Worm (Caenorhabditis elegans): ENCODE results near the gene chhy-1.

The chhy-1 gene

ce11 chrII:8623396-8623795, 6.0 kb upstream of the chhy-1 start, which contains the start of gene T22C8.4:
TSS of gene T22C8.4 (minus strand) at chrII:8623496.
- TF ChIP-seq cog-1 (tag; optimal IDR thresholded peaks at IDR 0.05) (no peak), tab-1 (GFP tag; IDR thresholded peaks at IDR 0.05) (no peak), ztf-29 (GFP tag; IDR thresholded peaks at IDR 0.05) (no peak), T22C8.4 (GFP tag; IDR thresholded peaks at IDR 0.05) (no peak), ztf-23 (GFP tag; IDR thresholded peaks at IDR 0.05) (no peak), ref-1 (GFP tag; conservative IDR thresholded peaks at IDR 0.05) (no peak)

- TF ChIP-seq ztf-23 (GFP tag; IDR thresholded peaks at IDR 0.05) (no peak), klf-2 (GFP tag; conservative IDR thresholded peaks at IDR 0.05) (no peak), ztf-29 (GFP tag; IDR thresholded peaks at IDR 0.05) (no peak), cog-1 (tag; optimal IDR thresholded peaks at IDR 0.05) (no peak), ref-1 (GFP tag; conservative IDR thresholded peaks at IDR 0.05) (no peak), med-1 (GFP tag; optimal IDR thresholded peaks at IDR 0.05; ENCODE audit: insufficient read depth) (no peak), tab-1 (GFP tag; IDR thresholded peaks at IDR 0.05) (no peak), flt-1 (GFP tag; IDR thresholded peaks at IDR 0.05) (no peak)
Measured at ce11 chrII:8621883-8622282, 4.5 kb upstream of the chhy-1 start, which contains the start of gene T22C8.3. TSS of gene T22C8.3 (minus strand) at chrII:8621983.

- TF ChIP-seq cog-1 (tag; optimal IDR thresholded peaks at IDR 0.05) (no peak), T22C8.4 (GFP tag; IDR thresholded peaks at IDR 0.05) (no peak), med-1 (GFP tag; optimal IDR thresholded peaks at IDR 0.05; ENCODE audit: insufficient read depth) (no peak), ztf-23 (GFP tag; IDR thresholded peaks at IDR 0.05) (no peak), flt-1 (GFP tag; IDR thresholded peaks at IDR 0.05) (no peak), klf-2 (GFP tag; conservative IDR thresholded peaks at IDR 0.05) (no peak), ref-1 (GFP tag; conservative IDR thresholded peaks at IDR 0.05) (no peak), tab-1 (GFP tag; IDR thresholded peaks at IDR 0.05) (no peak), ztf-29 (GFP tag; IDR thresholded peaks at IDR 0.05) (no peak)
Measured at ce11 chrII:8616155-8616554, 1.3 kb downstream of the chhy-1 start.

ce11 chrII:8612470-8612869, 4.9 kb downstream of the chhy-1 start, which contains the start of gene T22C8.1:
TSS of gene T22C8.1 (plus strand) at chrII:8612770.
- TF ChIP-seq klf-2 (GFP tag; conservative IDR thresholded peaks at IDR 0.05) = no peak
- TF ChIP-seq med-1 (GFP tag; optimal IDR thresholded peaks at IDR 0.05; ENCODE audit: insufficient read depth) = no peak
- no peak for TF ChIP-seq ref-1 (GFP tag; conservative IDR thresholded peaks at IDR 0.05)
- no peak for TF ChIP-seq ztf-23 (GFP tag; IDR thresholded peaks at IDR 0.05)
- no peak for TF ChIP-seq tab-1 (GFP tag; IDR thresholded peaks at IDR 0.05)
- no peak for TF ChIP-seq ztf-29 (GFP tag; IDR thresholded peaks at IDR 0.05)
- TF ChIP-seq T22C8.4 (GFP tag; IDR thresholded peaks at IDR 0.05) = no peak
- TF ChIP-seq flt-1 (GFP tag; IDR thresholded peaks at IDR 0.05) = no peak
- TF ChIP-seq cog-1 (tag; optimal IDR thresholded peaks at IDR 0.05) = no peak

ce11 chrII:8611330-8611729, 6.1 kb downstream of the chhy-1 start:
- TF ChIP-seq med-1 (GFP tag; optimal IDR thresholded peaks at IDR 0.05; ENCODE audit: insufficient read depth) (no peak), T22C8.4 (GFP tag; IDR thresholded peaks at IDR 0.05) (no peak), klf-2 (GFP tag; conservative IDR thresholded peaks at IDR 0.05) (no peak), ztf-29 (GFP tag; IDR thresholded peaks at IDR 0.05) (no peak), ztf-23 (GFP tag; IDR thresholded peaks at IDR 0.05) (no peak), cog-1 (tag; optimal IDR thresholded peaks at IDR 0.05) (no peak), tab-1 (GFP tag; IDR thresholded peaks at IDR 0.05) (no peak), flt-1 (GFP tag; IDR thresholded peaks at IDR 0.05) (no peak), ref-1 (GFP tag; conservative IDR thresholded peaks at IDR 0.05) (no peak)

ce11 chrII:8610585-8610984, 6.8 kb downstream of the chhy-1 start:
- no peak for TF ChIP-seq tab-1 (GFP tag; IDR thresholded peaks at IDR 0.05)
- no peak for TF ChIP-seq cog-1 (tag; optimal IDR thresholded peaks at IDR 0.05)

ce11 chrII:8610085-8610484, 7.3 kb downstream of the chhy-1 start, which contains the start of gene F28C6.9:
TSS of gene F28C6.9 (minus strand) at chrII:8610185.
- TF ChIP-seq ztf-23 (GFP tag; IDR thresholded peaks at IDR 0.05) (no peak), T22C8.4 (GFP tag; IDR thresholded peaks at IDR 0.05) (no peak), klf-2 (GFP tag; conservative IDR thresholded peaks at IDR 0.05) (no peak), tab-1 (GFP tag; IDR thresholded peaks at IDR 0.05) (no peak)

ce11 chrII:8607662-8608061, 9.8 kb downstream of the chhy-1 start, which contains the start of gene F28C6.10:
TSS of gene F28C6.10 (plus strand) at chrII:8607962.
- TF ChIP-seq ref-1 (GFP tag; conservative IDR thresholded peaks at IDR 0.05) = no peak
- TF ChIP-seq tab-1 (GFP tag; IDR thresholded peaks at IDR 0.05) = no peak
- no peak for TF ChIP-seq flt-1 (GFP tag; IDR thresholded peaks at IDR 0.05)
- TF ChIP-seq ztf-29 (GFP tag; IDR thresholded peaks at IDR 0.05) = no peak
- no peak for TF ChIP-seq klf-2 (GFP tag; conservative IDR thresholded peaks at IDR 0.05)

ce11 chrII:8606549-8606948, 10.9 kb downstream of the chhy-1 start, which contains the start of gene F28C6.8:
TSS of gene F28C6.8 (plus strand) at chrII:8606849.
- TF ChIP-seq tab-1 (GFP tag; IDR thresholded peaks at IDR 0.05) (no peak), ztf-29 (GFP tag; IDR thresholded peaks at IDR 0.05) (no peak), med-1 (GFP tag; optimal IDR thresholded peaks at IDR 0.05; ENCODE audit: insufficient read depth) (no peak), cog-1 (tag; optimal IDR thresholded peaks at IDR 0.05) (no peak), klf-2 (GFP tag; conservative IDR thresholded peaks at IDR 0.05) (no peak), flt-1 (GFP tag; IDR thresholded peaks at IDR 0.05) (no peak), T22C8.4 (GFP tag; IDR thresholded peaks at IDR 0.05) (no peak), ref-1 (GFP tag; conservative IDR thresholded peaks at IDR 0.05) (no peak)

- TF ChIP-seq cog-1 (tag; optimal IDR thresholded peaks at IDR 0.05) (no peak), med-1 (GFP tag; optimal IDR thresholded peaks at IDR 0.05; ENCODE audit: insufficient read depth) (no peak), T22C8.4 (GFP tag; IDR thresholded peaks at IDR 0.05) (no peak), ref-1 (GFP tag; conservative IDR thresholded peaks at IDR 0.05) (no peak), flt-1 (GFP tag; IDR thresholded peaks at IDR 0.05) (no peak), ztf-23 (GFP tag; IDR thresholded peaks at IDR 0.05) (no peak), klf-2 (GFP tag; conservative IDR thresholded peaks at IDR 0.05) (no peak), tab-1 (GFP tag; IDR thresholded peaks at IDR 0.05) (no peak), ztf-29 (GFP tag; IDR thresholded peaks at IDR 0.05) (no peak)
Measured at ce11 chrII:8603567-8604359, 13.7 kb downstream of the chhy-1 start, which contains the start of gene suf-1. TSS of gene suf-1 (plus strand) at chrII:8603846.

Data from whole organism, midembryonic.